Worm (Caenorhabditis elegans) whole organism, L3 larva: ENCODE results near the gene wht-5.

Source experiments
- R02D3.7 ChIP-seq: fragments of 150-350 bp; optimal IDR thresholded peaks from 2 replicates; lab custom pipeline; 2014; ENCODE audit warnings: missing biosample characterization, missing genetic modification characterization
- elt-1 ChIP-seq: fragments of 150-350 bp; optimal IDR thresholded peaks from 2 replicates; lab custom pipeline; 2014; ENCODE audit warnings: missing biosample characterization, missing genetic modification characterization
- hmg-11 ChIP-seq: sonication (generic microtip); optimal IDR thresholded peaks from 2 replicates; lab custom pipeline; 2016; ENCODE audit warnings: missing genetic modification characterization, missing compliant biosample characterization
- nhr-43 ChIP-seq: sonication (generic microtip); optimal IDR thresholded peaks from 2 replicates; lab custom pipeline; 2016; ENCODE audit warnings: mild to moderate bottlenecking, missing genetic modification characterization, missing compliant biosample characterization; ENCODE audit not compliant: poor library complexity, severe bottlenecking
- pha-4 ChIP-seq: fragments of 150-350 bp; optimal IDR thresholded peaks from 2 replicates; lab custom pipeline; 2014; ENCODE audit warnings: missing biosample characterization, missing genetic modification reagents, missing genetic modification characterization
- unc-62 ChIP-seq: fragments of 150-350 bp; sonication (generic microtip); optimal IDR thresholded peaks from 4 replicates; lab custom pipeline; 2014; ENCODE audit warnings: missing biosample characterization, missing genetic modification reagents, missing genetic modification characterization
- ztf-11 ChIP-seq: fragments of 150-350 bp; optimal IDR thresholded peaks from 2 replicates; lab custom pipeline; 2014; ENCODE audit warnings: missing biosample characterization, missing genetic modification characterization

DNA sequence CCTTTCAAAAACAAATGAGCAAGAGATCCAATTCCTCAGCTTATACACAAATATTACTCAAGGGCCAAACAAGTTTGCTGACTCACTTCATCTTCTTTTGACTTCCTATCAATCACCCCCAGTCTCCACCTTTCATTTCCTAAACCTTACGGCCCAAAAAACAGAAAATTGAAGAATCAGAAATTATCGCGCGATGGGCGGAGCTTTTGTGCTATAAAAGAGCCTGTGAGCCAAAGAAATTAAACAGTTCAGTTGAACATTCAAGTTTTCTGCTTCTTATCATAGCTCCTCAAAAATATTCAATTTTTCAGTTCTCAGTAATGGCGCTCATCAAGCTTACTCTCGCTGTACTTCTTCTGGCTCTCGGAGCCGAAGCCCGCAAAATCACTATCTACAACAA lies 42.4 kb downstream of the wht-5 start, which contains the start of gene thn-1:
- no peak for TF ChIP-seq elt-1
- no peak for TF ChIP-seq hmg-11
- no peak for TF ChIP-seq pha-4 (tag; lab: Kevin White, UChicago)
- TF ChIP-seq nhr-43 (tag; lab: Kevin White, UChicago): no peak
- no peak for TF ChIP-seq unc-62 (GFP tag; lab: Kevin White, UChicago)
- TF ChIP-seq ztf-11: no peak
- TF ChIP-seq R02D3.7 (tag; lab: Kevin White, UChicago): no peak
